Fruit fly (Drosophila melanogaster): ENCODE data around the gene CG31465.

Gene CG31465

DNA sequence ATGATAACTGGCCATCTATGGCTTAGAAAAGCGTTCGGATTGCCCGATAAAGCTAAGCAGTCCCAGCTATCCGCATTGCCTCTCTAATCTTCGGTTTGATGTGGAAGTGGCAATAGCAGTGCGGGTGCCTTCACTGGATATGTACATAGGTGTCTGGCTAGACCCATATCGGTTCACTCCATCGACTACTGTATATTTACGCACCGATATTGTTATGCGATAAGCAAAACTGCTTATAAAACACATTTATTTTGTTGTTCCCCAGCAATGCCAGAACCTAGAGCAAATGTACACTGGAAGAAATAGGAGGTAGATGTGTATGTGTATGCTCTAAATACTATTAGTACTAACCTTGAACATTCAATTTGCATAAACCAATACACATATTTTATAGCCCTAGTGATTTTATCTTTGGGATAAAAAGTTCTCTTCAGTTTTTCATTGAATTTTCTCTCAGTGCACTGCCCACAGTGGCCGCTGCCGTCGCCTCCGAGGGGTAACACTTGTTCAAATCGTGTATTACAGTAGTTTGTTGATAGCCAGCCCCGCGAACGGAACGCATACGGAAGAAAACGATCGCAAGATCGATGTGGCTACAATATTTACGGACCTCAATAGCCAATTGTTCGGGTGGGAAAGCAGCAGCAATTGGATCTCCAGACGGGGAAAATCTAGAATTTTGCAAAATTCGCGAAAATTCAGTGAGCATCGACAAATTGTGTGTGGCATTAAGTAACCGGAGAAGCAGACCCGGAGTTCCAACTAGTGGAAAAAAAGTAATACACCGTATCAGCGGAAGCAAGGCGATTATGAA is 10.2 kb upstream of the CG31465 start, which contains the start of gene CG31431 (continued):
- peak; percentile 97 for TF ChIP-seq emc (GFP tag; optimal IDR thresholded peaks at IDR 0.05)
- peak; percentile 94 for TF ChIP-seq CG13123 (GFP tag; optimal IDR thresholded peaks at IDR 0.05)
- TF ChIP-seq B-H1 (GFP tag; IDR thresholded peaks at IDR 0.05) = peak; percentile 95
- no peak for TF ChIP-seq hb (GFP tag; IDR thresholded peaks at IDR 0.05; ENCODE audit: partially characterized antibody)
- TF ChIP-seq CG17186 (GFP tag; optimal IDR thresholded peaks at IDR 0.05) = peak; percentile 75
- TF ChIP-seq ab (GFP tag; optimal IDR thresholded peaks at IDR 0.05) = peak; percentile 94
- TF ChIP-seq CG7745 (tag; optimal IDR thresholded peaks at IDR 0.05) = peak; percentile 73
- peak; percentile 94 for TF ChIP-seq tup (GFP tag; optimal IDR thresholded peaks at IDR 0.05)
- TF ChIP-seq ttk (GFP tag; IDR thresholded peaks at IDR 0.05) = peak; percentile 96
- TF ChIP-seq CG14441 (GFP tag; IDR thresholded peaks at IDR 0.05) = peak; percentile 97
- TF ChIP-seq Dref (GFP tag; IDR thresholded peaks at IDR 0.05) = peak; percentile 43; the same call in 1 of the 2 replicates
- peak; percentile 85 for TF ChIP-seq ham (GFP tag; IDR thresholded peaks at IDR 0.05)
- peak; percentile 96 for TF ChIP-seq CG4854 (GFP tag; optimal IDR thresholded peaks at IDR 0.05)
- peak; percentile 88 for TF ChIP-seq ac (GFP tag; optimal IDR thresholded peaks at IDR 0.05)
- TF ChIP-seq Nf-YB (GFP tag; optimal IDR thresholded peaks at IDR 0.05) = peak; percentile 82
- TF ChIP-seq CG8281 (tag; optimal IDR thresholded peaks at IDR 0.05) = peak; percentile 84
- peak; percentile 97 for TF ChIP-seq Dek (tag; optimal IDR thresholded peaks at IDR 0.05)
- peak; percentile 97 for TF ChIP-seq CG9727 (GFP tag; optimal IDR thresholded peaks at IDR 0.05)
- peak; percentile 97 for TF ChIP-seq HLH54F (GFP tag; optimal IDR thresholded peaks at IDR 0.05)
- TF ChIP-seq Camta (GFP tag; optimal IDR thresholded peaks at IDR 0.05) = peak; percentile 96
- peak; percentile 85 for TF ChIP-seq run (tag; optimal IDR thresholded peaks at IDR 0.05)
- TF ChIP-seq CG31441 (GFP tag; IDR thresholded peaks at IDR 0.05) = peak; percentile 97
- TF ChIP-seq Dad (GFP tag; optimal IDR thresholded peaks at IDR 0.05) = peak; percentile 96
- TF ChIP-seq CG15073 (GFP tag; optimal IDR thresholded peaks at IDR 0.05) = peak; percentile 78
- TF ChIP-seq CG16813 (GFP tag; IDR thresholded peaks at IDR 0.05; ENCODE audit: partially characterized antibody) = no peak
- TF ChIP-seq org-1 (GFP tag; optimal IDR thresholded peaks at IDR 0.05) = peak; percentile 98
- TF ChIP-seq trh (GFP tag; optimal IDR thresholded peaks at IDR 0.05) = peak; percentile 87
- peak; percentile 90 for TF ChIP-seq peb (GFP tag; IDR thresholded peaks at IDR 0.05)
- peak; percentile 93 for TF ChIP-seq CG7357 (GFP tag; IDR thresholded peaks at IDR 0.05)
- peak; percentile 98 for TF ChIP-seq ind (GFP tag; optimal IDR thresholded peaks at IDR 0.05)
- peak; percentile 97 for TF ChIP-seq ems (GFP tag; optimal IDR thresholded peaks at IDR 0.05)
- peak; percentile 97 for TF ChIP-seq CG11085 (GFP tag; IDR thresholded peaks at IDR 0.05)
- TF ChIP-seq nom (GFP tag; optimal IDR thresholded peaks at IDR 0.05) = peak; percentile 73
- peak; percentile 93 for TF ChIP-seq Gug (GFP tag; IDR thresholded peaks at IDR 0.05)
- peak; percentile 90 for TF ChIP-seq ewg (GFP tag; optimal IDR thresholded peaks at IDR 0.05)
- TF ChIP-seq lola (GFP tag; optimal IDR thresholded peaks at IDR 0.05) = peak in 1 of 3 experiments; percentile 91
- TF ChIP-seq CG7372 (GFP tag; IDR thresholded peaks at IDR 0.05) = peak; percentile 98
- peak; percentile 95 for TF ChIP-seq CG4730 (GFP tag; IDR thresholded peaks at IDR 0.05)
- peak; percentile 96 for TF ChIP-seq toy (GFP tag; IDR thresholded peaks at IDR 0.05)
- TF ChIP-seq unpg (GFP tag; optimal IDR thresholded peaks at IDR 0.05) = peak; percentile 98
- TF ChIP-seq D19A (tag; optimal IDR thresholded peaks at IDR 0.05) = peak; percentile 94
- peak; percentile 96 for TF ChIP-seq CG18476 (GFP tag; optimal IDR thresholded peaks at IDR 0.05)
- TF ChIP-seq BtbVII (GFP tag; optimal IDR thresholded peaks at IDR 0.05) = peak; percentile 98
- TF ChIP-seq mirr (GFP tag; optimal IDR thresholded peaks at IDR 0.05) = peak; percentile 98
- TF ChIP-seq Elba2 (GFP tag; optimal IDR thresholded peaks at IDR 0.05) = peak; percentile 41
- peak; percentile 95 for TF ChIP-seq C15 (GFP tag; IDR thresholded peaks at IDR 0.05)
- peak; percentile 89 for TF ChIP-seq CG6254 (GFP tag; optimal IDR thresholded peaks at IDR 0.05)
- peak; percentile 55 for TF ChIP-seq bigmax (GFP tag; optimal IDR thresholded peaks at IDR 0.05)
- TF ChIP-seq CG11398 (GFP tag; optimal IDR thresholded peaks at IDR 0.05) = peak; percentile 96
